Fruit fly (Drosophila melanogaster) whole organism, embryonic: Measurements from ENCODE around the gene CG15818.

Source experiments
- ATbp ChIP-seq: fragments of 200-800 bp; sonication (Bioruptor generic); optimal IDR thresholded peaks from 2 replicates; lab custom pipeline; 2017; ENCODE audit warnings: missing biosample characterization, mild to moderate bottlenecking, missing genetic modification characterization, missing genetic modification reagents
- Adf1 ChIP-seq: fragments of 200-800 bp; sonication (Bioruptor generic); IDR thresholded peaks from 2 replicates; pipeline ENCODE4 v1.3.6; 2022; ENCODE audit warnings: missing biosample characterization, missing genetic modification characterization
- Atf6 ChIP-seq: fragments of 200-800 bp; sonication (Bioruptor generic); IDR thresholded peaks from 2 replicates; pipeline ENCODE4 v1.3.6; 2022; ENCODE audit warnings: missing biosample characterization, missing genetic modification characterization
- BtbVII ChIP-seq: fragments of 200-800 bp; sonication (Bioruptor generic); optimal IDR thresholded peaks from 3 replicates; lab custom pipeline; 2017; ENCODE audit warnings: missing biosample characterization, mild to moderate bottlenecking, missing genetic modification characterization
- CG10543 ChIP-seq: fragments of 200-800 bp; sonication (Bioruptor generic); optimal IDR thresholded peaks from 3 replicates; lab custom pipeline; 2017; ENCODE audit warnings: missing biosample characterization, mild to moderate bottlenecking, missing genetic modification characterization, moderate library complexity
- CG13424 ChIP-seq: fragments of 200-800 bp; sonication (Bioruptor generic); optimal IDR thresholded peaks from 2 replicates; lab custom pipeline; 2019; ENCODE audit warnings: missing biosample characterization, mild to moderate bottlenecking, missing genetic modification characterization, moderate library complexity
- CG14441 ChIP-seq: fragments of 200-800 bp; sonication (Bioruptor generic); IDR thresholded peaks from 2 replicates; pipeline ENCODE4 v1.3.6; 2022; ENCODE audit warnings: missing biosample characterization, missing genetic modification characterization
- CG15696 ChIP-seq: fragments of 200-800 bp; sonication (Bioruptor generic); optimal IDR thresholded peaks from 2 replicates; lab custom pipeline; 2019; ENCODE audit warnings: missing biosample characterization, mild to moderate bottlenecking, missing genetic modification characterization, moderate library complexity
- CG17361 ChIP-seq: fragments of 200-800 bp; sonication (Bioruptor generic); IDR thresholded peaks from 3 replicates; pipeline ENCODE4 v1.3.6; 2022; ENCODE audit warnings: missing biosample characterization, missing genetic modification characterization
- CG18599 ChIP-seq: fragments of 200-800 bp; sonication (Bioruptor generic); optimal IDR thresholded peaks from 3 replicates; lab custom pipeline; 2017; ENCODE audit warnings: missing biosample characterization, missing genetic modification characterization, mild to moderate bottlenecking, moderate library complexity, missing genetic modification reagents
- CG30431 ChIP-seq: fragments of 200-800 bp; sonication (Bioruptor generic); optimal IDR thresholded peaks from 2 replicates; lab custom pipeline; 2017; ENCODE audit warnings: missing biosample characterization, missing genetic modification characterization
- CG32767 ChIP-seq: fragments of 200-800 bp; sonication (Bioruptor generic); IDR thresholded peaks from 2 replicates; pipeline ENCODE4 v1.3.6; 2022; ENCODE audit warnings: missing biosample characterization, missing genetic modification characterization
- CG4730 ChIP-seq: fragments of 200-800 bp; sonication (Bioruptor generic); IDR thresholded peaks from 2 replicates; pipeline ENCODE4 v1.3.6; 2022; ENCODE audit warnings: missing biosample characterization, missing genetic modification characterization
- CG5953 ChIP-seq: fragments of 200-800 bp; sonication (Bioruptor generic); IDR thresholded peaks from 2 replicates; pipeline ENCODE4 v1.3.6; 2022; ENCODE audit warnings: missing biosample characterization, missing genetic modification characterization
- CG6689 ChIP-seq: fragments of 200-800 bp; sonication (Bioruptor generic); IDR thresholded peaks from 2 replicates; pipeline ENCODE4 v1.3.6; 2022; ENCODE audit warnings: missing biosample characterization, missing genetic modification characterization
- CG6791 ChIP-seq: fragments of 200-800 bp; sonication (Bioruptor generic); IDR thresholded peaks from 3 replicates; pipeline ENCODE4 v1.3.6; 2022; ENCODE audit warnings: missing biosample characterization, missing genetic modification characterization; ENCODE audit not compliant: partially characterized antibody
- CG7271 ChIP-seq: fragments of 200-800 bp; sonication (Bioruptor generic); optimal IDR thresholded peaks from 2 replicates; lab custom pipeline; 2018; ENCODE audit warnings: missing biosample characterization, mild to moderate bottlenecking, missing genetic modification characterization, moderate library complexity
- CTCF ChIP-seq: fragments of 200-800 bp; sonication (Bioruptor generic); optimal IDR thresholded peaks from 2 replicates; lab custom pipeline; 2017; ENCODE audit warnings: missing biosample characterization, mild to moderate bottlenecking, missing genetic modification characterization, moderate library complexity
- D ChIP-seq, 2 experiments: fragments of 200-800 bp in 1 of 2; fragments of >200 bp in 1 of 2; sonication (Bioruptor generic) in 1 of 2; optimal IDR thresholded peaks; 2 replicates in 1 of 2; 3 replicates in 1 of 2; lab custom pipeline; 2017; ENCODE audit warnings: mild to moderate bottlenecking in 1 of 2, missing biosample characterization in 1 of 2, missing genetic modification characterization in 1 of 2, missing genetic modification reagents in 1 of 2
- D19A ChIP-seq: fragments of 200-800 bp; optimal IDR thresholded peaks from 3 replicates; lab custom pipeline; 2019; ENCODE audit warnings: missing biosample characterization, mild to moderate bottlenecking, missing genetic modification characterization, moderate library complexity
- Doc3 ChIP-seq: fragments of 200-800 bp; sonication (Bioruptor generic); IDR thresholded peaks from 3 replicates; pipeline ENCODE4 v1.3.6; 2022; ENCODE audit warnings: missing biosample characterization, missing genetic modification characterization; ENCODE audit not compliant: partially characterized antibody
- Dp ChIP-seq: fragments of 200-800 bp; sonication (Bioruptor generic); optimal IDR thresholded peaks from 2 replicates; lab custom pipeline; 2018; ENCODE audit warnings: missing biosample characterization, mild to moderate bottlenecking, missing genetic modification characterization, moderate library complexity
- E2f1 ChIP-seq: fragments of 200-800 bp; sonication (Bioruptor generic); IDR thresholded peaks from 2 replicates; pipeline ENCODE4 v1.3.6; 2022; ENCODE audit warnings: missing biosample characterization, missing genetic modification characterization
- Elba2 ChIP-seq: fragments of 200-800 bp; sonication (Bioruptor generic); optimal IDR thresholded peaks from 3 replicates; lab custom pipeline; 2016; ENCODE audit warnings: missing biosample characterization, missing genetic modification characterization
- Ets97D ChIP-seq: fragments of 200-800 bp; sonication (Bioruptor generic); optimal IDR thresholded peaks from 3 replicates; lab custom pipeline; 2016; ENCODE audit warnings: missing biosample characterization, missing genetic modification characterization
- Gug ChIP-seq: fragments of 200-800 bp; sonication (Bioruptor generic); IDR thresholded peaks from 4 replicates; pipeline ENCODE4 v1.3.6; 2022; ENCODE audit warnings: missing biosample characterization, missing genetic modification characterization
- HLHmδ ChIP-seq: fragments of 200-800 bp; sonication (Bioruptor generic); optimal IDR thresholded peaks from 2 replicates; lab custom pipeline; 2018; ENCODE audit warnings: missing biosample characterization, mild to moderate bottlenecking, missing genetic modification characterization, moderate library complexity
- Mad ChIP-seq: fragments of 200-800 bp; sonication (Bioruptor generic); optimal IDR thresholded peaks from 2 replicates; lab custom pipeline; 2016; ENCODE audit warnings: missing biosample characterization, missing genetic modification characterization
- ap ChIP-seq: fragments of 200-800 bp; sonication (Bioruptor generic); IDR thresholded peaks from 2 replicates; pipeline ENCODE4 v1.3.6; 2022; ENCODE audit warnings: missing biosample characterization, missing genetic modification characterization
- br ChIP-seq: fragments of >200 bp; optimal IDR thresholded peaks from 2 replicates; lab custom pipeline; 2017
- cwo ChIP-seq: fragments of 200-800 bp; sonication (Bioruptor generic); optimal IDR thresholded peaks from 3 replicates; lab custom pipeline; 2017; ENCODE audit warnings: missing biosample characterization, missing genetic modification characterization, mild to moderate bottlenecking, moderate library complexity, missing genetic modification reagents
- disco-r ChIP-seq: fragments of 200-800 bp; sonication (Bioruptor generic); optimal IDR thresholded peaks from 2 replicates; lab custom pipeline; 2016; ENCODE audit warnings: missing biosample characterization, missing genetic modification characterization
- ewg ChIP-seq: fragments of 200-800 bp; sonication (Bioruptor generic); optimal IDR thresholded peaks from 3 replicates; lab custom pipeline; 2017; ENCODE audit warnings: mild to moderate bottlenecking, missing biosample characterization, missing genetic modification reagents, missing genetic modification characterization
- fd3F ChIP-seq: fragments of 200-800 bp; sonication (Bioruptor generic); optimal IDR thresholded peaks from 2 replicates; lab custom pipeline; 2018; ENCODE audit warnings: missing biosample characterization, mild to moderate bottlenecking, missing genetic modification characterization, moderate library complexity
- fu2 ChIP-seq: fragments of 200-800 bp; sonication (Bioruptor generic); optimal IDR thresholded peaks from 2 replicates; lab custom pipeline; 2016; ENCODE audit warnings: missing biosample characterization, missing genetic modification characterization
- gsb-n ChIP-seq: fragments of 200-800 bp; sonication (Bioruptor generic); optimal IDR thresholded peaks from 3 replicates; lab custom pipeline; 2018; ENCODE audit warnings: missing biosample characterization, mild to moderate bottlenecking, missing genetic modification characterization
- gt ChIP-seq: fragments of 200-800 bp; sonication (Bioruptor generic); IDR thresholded peaks from 2 replicates; pipeline ENCODE4 v1.3.6; 2022; ENCODE audit warnings: missing biosample characterization, missing genetic modification characterization
- her ChIP-seq: fragments of 200-800 bp; sonication (Bioruptor generic); optimal IDR thresholded peaks from 2 replicates; lab custom pipeline; 2016; ENCODE audit warnings: missing biosample characterization, missing genetic modification characterization
- jigr1 ChIP-seq: fragments of 200-800 bp; sonication (Bioruptor generic); IDR thresholded peaks from 3 replicates; pipeline ENCODE4 v1.3.6; 2022; ENCODE audit warnings: missing biosample characterization, missing genetic modification characterization
- nmo ChIP-seq: fragments of 200-800 bp; sonication (Bioruptor generic); optimal IDR thresholded peaks from 2 replicates; lab custom pipeline; 2018; ENCODE audit warnings: missing biosample characterization, mild to moderate bottlenecking, missing genetic modification characterization, moderate library complexity
- pzg ChIP-seq: fragments of 200-800 bp; sonication (Bioruptor generic); optimal IDR thresholded peaks from 3 replicates; lab custom pipeline; 2018; ENCODE audit warnings: missing biosample characterization, mild to moderate bottlenecking, missing genetic modification characterization, moderate library complexity
- repo ChIP-seq: fragments of 200-800 bp; sonication (Bioruptor generic); optimal IDR thresholded peaks from 2 replicates; lab custom pipeline; 2016; ENCODE audit warnings: missing biosample characterization, missing genetic modification characterization
- seq ChIP-seq: fragments of 200-800 bp; sonication (Bioruptor generic); IDR thresholded peaks from 2 replicates; pipeline ENCODE4 v1.3.6; 2022; ENCODE audit warnings: missing biosample characterization, missing genetic modification characterization
- tap ChIP-seq: fragments of 200-800 bp; optimal IDR thresholded peaks from 3 replicates; lab custom pipeline; 2019; ENCODE audit warnings: missing biosample characterization, mild to moderate bottlenecking, missing genetic modification characterization, moderate library complexity
- toy ChIP-seq: fragments of 200-800 bp; sonication (Bioruptor generic); IDR thresholded peaks from 2 replicates; pipeline ENCODE4 v1.3.6; 2022; ENCODE audit warnings: missing biosample characterization, missing genetic modification characterization
- trem ChIP-seq: fragments of 200-800 bp; optimal IDR thresholded peaks from 3 replicates; lab custom pipeline; 2019; ENCODE audit warnings: missing biosample characterization, mild to moderate bottlenecking, missing genetic modification characterization, moderate library complexity
- tx ChIP-seq: fragments of 200-800 bp; sonication (Bioruptor generic); optimal IDR thresholded peaks from 2 replicates; lab custom pipeline; 2016; ENCODE audit warnings: missing biosample characterization, missing genetic modification characterization
- wek ChIP-seq: fragments of 200-800 bp; sonication (Bioruptor generic); optimal IDR thresholded peaks from 3 replicates; lab custom pipeline; 2018; ENCODE audit warnings: missing biosample characterization, mild to moderate bottlenecking, missing genetic modification characterization, moderate library complexity
- wor ChIP-seq: fragments of 200-800 bp; sonication (Bioruptor generic); IDR thresholded peaks from 2 replicates; pipeline ENCODE4 v1.3.6; 2022; ENCODE audit warnings: missing biosample characterization, missing genetic modification characterization
- yki ChIP-seq: fragments of >200 bp; optimal IDR thresholded peaks from 3 replicates; lab custom pipeline; 2018

Gene CG15818

dm6 chr2L:7433957-7434736, 23.4 kb downstream of the CG15818 start (continued):
- TF ChIP-seq CG4730 (peak; percentile 30; the same call in 1 of the 2 replicates), Ets97D (GFP tag; lab: Kevin White, UChicago) (peak; percentile 19), toy (GFP tag; lab: Robert Waterston, UW) (peak; percentile 69), repo (no peak), Doc3 (GFP tag; lab: Robert Waterston, UW) (no peak), ap (GFP tag; lab: Robert Waterston, UW) (peak; percentile 56; the same call in 1 of the 2 replicates), Elba2 (GFP tag; lab: Kevin White, UChicago) (no peak), CG6791 (GFP tag; lab: Robert Waterston, UW) (no peak), CG32767 (GFP tag; lab: Robert Waterston, UW) (peak; percentile 51; the same call in 1 of the 2 replicates), BtbVII (GFP tag; lab: Kevin White, UChicago) (peak; percentile 66), seq (GFP tag; lab: Robert Waterston, UW) (peak; percentile 88), yki (lab: Kevin White, UChicago) (no peak), cwo (GFP tag; lab: Kevin White, UChicago) (peak; percentile 69), E2f1 (peak; percentile 71), gsb-n (tag; lab: Kevin White, UChicago) (peak; percentile 2), fu2 (GFP tag; lab: Kevin White, UChicago) (no peak), CG17361 (GFP tag; lab: Robert Waterston, UW) (peak; percentile 69), CTCF (GFP tag; lab: Kevin White, UChicago) (no peak), Mad (GFP tag; lab: Kevin White, UChicago) (peak; percentile 23), wor (GFP tag; lab: Robert Waterston, UW) (peak; percentile 59), CG6689 (GFP tag; lab: Robert Waterston, UW) (peak; percentile 46; the same call in 1 of the 2 replicates), fd3F (GFP tag; lab: Kevin White, UChicago) (peak; percentile 76), her (GFP tag; lab: Kevin White, UChicago) (no peak), pzg (GFP tag; lab: Kevin White, UChicago) (no peak), CG15696 (tag; lab: Kevin White, UChicago) (peak; percentile 2), CG14441 (GFP tag; lab: Robert Waterston, UW) (peak; percentile 75), CG10543 (GFP tag; lab: Kevin White, UChicago) (peak; percentile 59), jigr1 (GFP tag; lab: Robert Waterston, UW) (no peak), nmo (GFP tag; lab: Kevin White, UChicago) (peak; percentile 73), Gug (GFP tag; lab: Robert Waterston, UW) (peak; percentile 38; the same call in 3 of the 4 replicates), Atf6 (GFP tag; lab: Robert Waterston, UW) (peak; percentile 95), CG13424 (tag; lab: Kevin White, UChicago) (peak; percentile 75), CG5953 (GFP tag; lab: Robert Waterston, UW) (peak; percentile 51; the same call in 1 of the 2 replicates), HLHmδ (GFP tag; lab: Kevin White, UChicago) (no peak), D19A (tag; lab: Kevin White, UChicago) (peak; percentile 73), br (lab: Kevin White, UChicago) (no peak), gt (no peak), CG30431 (no peak), Adf1 (peak; percentile 71), wek (GFP tag; lab: Kevin White, UChicago) (no peak), trem (tag; lab: Kevin White, UChicago) (no peak), ewg (peak; percentile 25), ATbp (GFP tag; lab: Kevin White, UChicago) (peak; percentile 41), CG7271 (tag; lab: Kevin White, UChicago) (no peak), tx (GFP tag; lab: Kevin White, UChicago) (no peak), CG18599 (GFP tag; lab: Kevin White, UChicago) (peak; percentile 88), Dp (GFP tag; lab: Kevin White, UChicago) (no peak), D (optimal IDR thresholded peaks at IDR 0.05; lab: Kevin White, UChicago) (no peak), D (GFP tag; optimal IDR thresholded peaks at IDR 0.05; lab: Kevin White, UChicago) (peak; percentile 10), tap (tag; lab: Kevin White, UChicago) (peak; percentile 58), disco-r (GFP tag; lab: Kevin White, UChicago) (no peak)
